Worm (Caenorhabditis elegans): ENCODE results near the gene W02H5.19.

W02H5.19 gene

ce11 chrV:2638545-2638944 is at the start of gene W02H5.19:
W02H5.19 (plus strand) TSS chrV:2638890.
- peak; percentile 100 for TF ChIP-seq rnt-1 (tag; optimal IDR thresholded peaks at IDR 0.05)
- peak; percentile 93 for TF ChIP-seq snu-23 (GFP tag; optimal IDR thresholded peaks at IDR 0.05)
- TF ChIP-seq ceh-82 (tag; optimal IDR thresholded peaks at IDR 0.05): peak; percentile 71 to 81 (median 79)
- TF ChIP-seq elt-2 (tag; optimal IDR thresholded peaks at IDR 0.05): peak; percentile 84
- TF ChIP-seq ceh-63 (GFP tag; optimal IDR thresholded peaks at IDR 0.05): peak; percentile 87
- TF ChIP-seq sox-4 (tag; optimal IDR thresholded peaks at IDR 0.05): peak; percentile 96
- TF ChIP-seq swsn-7 (tag; optimal IDR thresholded peaks at IDR 0.05): peak; percentile 94
- TF ChIP-seq ceh-8 (GFP tag; optimal IDR thresholded peaks at IDR 0.05): peak; percentile 90
- TF ChIP-seq zag-1 (tag; optimal IDR thresholded peaks at IDR 0.05): no peak
- peak; percentile 74 for TF ChIP-seq mep-1 (tag; optimal IDR thresholded peaks at IDR 0.05)
- TF ChIP-seq hlh-4 (tag; optimal IDR thresholded peaks at IDR 0.05): peak; percentile 91
- TF ChIP-seq sptf-1 (tag; optimal IDR thresholded peaks at IDR 0.05): no peak
- TF ChIP-seq blmp-1 (tag; optimal IDR thresholded peaks at IDR 0.05): peak; percentile 61
- peak; percentile 66 for TF ChIP-seq hlh-17 (GFP tag; optimal IDR thresholded peaks at IDR 0.05; ENCODE audit: borderline replicate concordance)
- peak; percentile 96 for TF ChIP-seq nhr-85 (tag)
- TF ChIP-seq mef-2 (tag; optimal IDR thresholded peaks at IDR 0.05): no peak
- TF ChIP-seq ama-1 (optimal IDR thresholded peaks at IDR 0.05): no peak
- peak; percentile 81 for TF ChIP-seq ceh-88 (GFP tag; IDR thresholded peaks at IDR 0.05)
- peak; percentile 56 for TF ChIP-seq lin-15B (tag; optimal IDR thresholded peaks at IDR 0.05)
- TF ChIP-seq tlp-1 (tag; optimal IDR thresholded peaks at IDR 0.05): no peak
- TF ChIP-seq zip-4 (GFP tag; optimal IDR thresholded peaks at IDR 0.05): peak; percentile 81
- no peak for TF ChIP-seq nhr-237 (tag; optimal IDR thresholded peaks at IDR 0.05)
- TF ChIP-seq isw-1 (GFP tag; IDR thresholded peaks at IDR 0.05): peak; percentile 84
- peak; percentile 56 for TF ChIP-seq snpc-4 (tag; optimal IDR thresholded peaks at IDR 0.05)
- TF ChIP-seq elt-3 (tag; optimal IDR thresholded peaks at IDR 0.05): peak in 2 of 6 experiments; percentile 55 to 71
- TF ChIP-seq efl-1 (optimal IDR thresholded peaks at IDR 0.05): peak; percentile 97 to 98
- peak; percentile 97 to 100 for TF ChIP-seq efl-1 (GFP tag; optimal IDR thresholded peaks at IDR 0.05 in 1 of 2)
- no peak for TF ChIP-seq jun-1 (tag; optimal IDR thresholded peaks at IDR 0.05)
- peak; percentile 43 for TF ChIP-seq nhr-77 (tag; optimal IDR thresholded peaks at IDR 0.05)
- TF ChIP-seq fkh-8 (tag; optimal IDR thresholded peaks at IDR 0.05): peak; percentile 82
- TF ChIP-seq unc-30 (tag; optimal IDR thresholded peaks at IDR 0.05): no peak
- no peak for TF ChIP-seq lir-3 (tag; optimal IDR thresholded peaks at IDR 0.05; ENCODE audit: poor library complexity)
- no peak for TF ChIP-seq ces-1 (GFP tag; optimal IDR thresholded peaks at IDR 0.05)
- peak; percentile 88 for TF ChIP-seq unc-86 (tag; optimal IDR thresholded peaks at IDR 0.05)
- peak; percentile 90 for TF ChIP-seq C04F5.9 (tag; optimal IDR thresholded peaks at IDR 0.05)
- TF ChIP-seq egl-27 (tag; optimal IDR thresholded peaks at IDR 0.05): no peak
- peak; percentile 95 for TF ChIP-seq nhr-47 (tag; optimal IDR thresholded peaks at IDR 0.05)
- peak; percentile 64 for TF ChIP-seq C16A3.4 (tag; optimal IDR thresholded peaks at IDR 0.05)
- peak; percentile 67 for TF ChIP-seq lin-13 (GFP tag; optimal IDR thresholded peaks at IDR 0.05)
- no peak for TF ChIP-seq nhr-12 (tag; optimal IDR thresholded peaks at IDR 0.05)
- TF ChIP-seq sup-37 (GFP tag; optimal IDR thresholded peaks at IDR 0.05): peak; percentile 78
- TF ChIP-seq lin-14 (GFP tag; optimal IDR thresholded peaks at IDR 0.05): no peak
- no peak for TF ChIP-seq unc-62 (GFP tag; optimal IDR thresholded peaks at IDR 0.05)
- peak; percentile 78 for TF ChIP-seq grh-1 (GFP tag; IDR thresholded peaks at IDR 0.05)
- no peak for TF ChIP-seq pqm-1 (tag; optimal IDR thresholded peaks at IDR 0.05)
- TF ChIP-seq fkh-4 (tag; optimal IDR thresholded peaks at IDR 0.05; ENCODE audit: borderline replicate concordance): peak; percentile 98
- peak; percentile 81 to 88 for TF ChIP-seq lsy-2 (tag; optimal IDR thresholded peaks at IDR 0.05)
- TF ChIP-seq alr-1 (tag; optimal IDR thresholded peaks at IDR 0.05; ENCODE audit: borderline replicate concordance): no peak
- peak; percentile 74 for TF ChIP-seq efl-3 (GFP tag; optimal IDR thresholded peaks at IDR 0.05)
- TF ChIP-seq irx-1 (tag; optimal IDR thresholded peaks at IDR 0.05): peak; percentile 97
- TF ChIP-seq lin-35 (GFP tag; optimal IDR thresholded peaks at IDR 0.05): peak; percentile 97 to 98
- peak; percentile 20 for TF ChIP-seq ztf-4 (tag; optimal IDR thresholded peaks at IDR 0.05)
- peak; percentile 70 for TF ChIP-seq lin-39 (tag; optimal IDR thresholded peaks at IDR 0.05)
- TF ChIP-seq nhr-28 (tag; optimal IDR thresholded peaks at IDR 0.05): no peak
